Worm (Caenorhabditis elegans) whole organism, late embryonic: ENCODE measurements around the gene haf-2.

Experiments
- K09A11.1 ChIP-seq: sonication (generic microtip); optimal IDR thresholded peaks from 2 replicates; lab custom pipeline; 2017; ENCODE audit warnings: antibody characterized with exemption, mild to moderate bottlenecking, missing genetic modification characterization, missing compliant biosample characterization; ENCODE audit not compliant: insufficient read depth
- ama-1 ChIP-seq: fragments of 150-350 bp; optimal IDR thresholded peaks from 2 replicates; lab custom pipeline; 2014
- che-1 ChIP-seq: sonication (generic microtip); optimal IDR thresholded peaks from 2 replicates; lab custom pipeline; 2016; ENCODE audit warnings: mild to moderate bottlenecking, missing genetic modification characterization, missing compliant biosample characterization
- dve-1 ChIP-seq: sonication (generic microtip); optimal IDR thresholded peaks from 2 replicates; lab custom pipeline; 2017; ENCODE audit warnings: antibody characterized with exemption, mild to moderate bottlenecking, missing genetic modification characterization, missing compliant biosample characterization
- elt-2 ChIP-seq: sonication (generic microtip); optimal IDR thresholded peaks from 2 replicates; lab custom pipeline; 2016; ENCODE audit warnings: missing genetic modification reagents, missing genetic modification characterization, missing compliant biosample characterization
- nhr-11 ChIP-seq: fragments of 150-350 bp; optimal IDR thresholded peaks from 2 replicates; lab custom pipeline; 2014; ENCODE audit warnings: missing biosample characterization, missing genetic modification characterization
- pqm-1 ChIP-seq: sonication (generic microtip); optimal IDR thresholded peaks from 2 replicates; lab custom pipeline; 2016; ENCODE audit warnings: missing genetic modification characterization, missing compliant biosample characterization
- tbx-7 ChIP-seq: sonication (generic microtip); optimal IDR thresholded peaks from 2 replicates; lab custom pipeline; 2016; ENCODE audit warnings: missing genotype, missing genetic modification characterization, missing compliant biosample characterization
- unc-55 ChIP-seq: sonication (generic microtip); optimal IDR thresholded peaks from 2 replicates; lab custom pipeline; 2017; ENCODE audit warnings: missing biosample characterization, missing genetic modification reagents, missing genetic modification characterization

DNA sequence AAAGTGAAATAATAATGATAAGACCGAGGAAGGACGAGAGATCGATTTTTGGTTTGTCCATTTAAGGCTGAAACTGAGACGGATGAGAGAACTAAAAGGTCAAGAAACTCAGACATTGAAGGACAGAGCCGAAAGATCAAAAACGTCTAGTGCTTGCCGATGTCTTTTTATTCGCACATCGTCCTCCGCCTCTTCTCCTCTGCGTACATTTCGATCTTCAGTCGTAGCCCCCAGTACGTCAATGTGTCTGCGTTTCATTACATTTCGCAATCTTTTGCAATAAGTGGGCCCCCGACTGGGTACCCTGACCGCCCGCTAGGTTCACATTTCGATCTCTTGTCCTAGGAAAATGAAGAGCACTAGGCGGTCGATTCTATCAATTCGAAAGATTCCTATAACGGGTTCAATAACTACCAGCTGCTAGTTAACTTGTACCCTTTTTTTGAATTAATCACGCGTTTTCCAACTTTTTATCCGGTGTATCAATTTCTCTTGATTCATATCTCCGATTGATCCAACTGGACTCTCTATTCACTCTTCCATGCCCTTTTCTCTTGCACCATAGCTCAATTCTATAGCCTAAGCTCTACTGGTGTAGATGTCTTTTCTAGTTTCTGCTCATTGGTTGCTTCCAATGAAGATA is 35.9 kb upstream of the haf-2 start:
- TF ChIP-seq ama-1 (lab: Kevin White, UChicago): no peak
- TF ChIP-seq elt-2: no peak
- peak; percentile 31 for TF ChIP-seq dve-1
- TF ChIP-seq tbx-7: no peak
- peak; percentile 32 for TF ChIP-seq unc-55 (GFP tag; lab: Kevin White, UChicago)
- no peak for TF ChIP-seq pqm-1 (tag; lab: Kevin White, UChicago)
- TF ChIP-seq K09A11.1: no peak
- no peak for TF ChIP-seq nhr-11
- no peak for TF ChIP-seq che-1 (tag; lab: Kevin White, UChicago)
